Worm (Caenorhabditis elegans): ENCODE measurements around the gene wrm-1.

DNA sequence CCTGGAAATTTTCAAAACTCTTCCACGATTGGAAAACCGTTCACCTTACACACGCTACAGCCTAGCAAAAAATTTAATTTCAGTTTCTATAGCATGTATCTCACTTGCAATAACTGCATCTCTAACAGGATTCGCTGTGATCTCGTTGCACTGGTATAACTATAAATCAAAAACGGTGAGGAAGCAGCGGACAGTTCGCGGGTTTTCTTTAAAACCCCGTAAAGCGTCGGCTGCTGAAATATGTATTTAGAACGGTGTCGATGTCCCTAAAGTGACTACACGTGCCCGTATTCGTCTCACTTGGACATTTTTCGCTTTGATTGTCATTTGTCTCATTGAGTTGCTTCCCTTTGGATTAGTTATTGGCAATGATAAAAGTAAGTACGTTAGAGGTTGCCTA is 11.7 kb downstream of the wrm-1 start:
- no peak for TF ChIP-seq ztf-29 (GFP tag; IDR thresholded peaks at IDR 0.05)
- no peak for TF ChIP-seq tab-1 (GFP tag; IDR thresholded peaks at IDR 0.05)
- no peak for TF ChIP-seq cog-1 (tag; optimal IDR thresholded peaks at IDR 0.05)
- TF ChIP-seq ztf-23 (GFP tag; IDR thresholded peaks at IDR 0.05), result no peak
- no peak for TF ChIP-seq T22C8.4 (GFP tag; IDR thresholded peaks at IDR 0.05)
